Fruit fly (Drosophila melanogaster) whole organism, wandering third instar larva: ENCODE data around the gene dj-1beta.

Experiments
- Abd-B ChIP-seq: fragments of >200 bp; optimal IDR thresholded peaks from 2 replicates; lab custom pipeline; 2017; ENCODE audit warnings: missing biosample characterization, missing genetic modification characterization
- CG32264 ChIP-seq: fragments of 200-800 bp; sonication (Bioruptor generic); optimal IDR thresholded peaks from 2 replicates; lab custom pipeline; 2016; ENCODE audit warnings: missing biosample characterization, missing genetic modification characterization
- CG9705 ChIP-seq: fragments of 200-800 bp; sonication (Bioruptor generic); optimal IDR thresholded peaks from 2 replicates; lab custom pipeline; 2018; ENCODE audit warnings: missing biosample characterization, mild to moderate bottlenecking, missing genetic modification characterization
- CrebA ChIP-seq: fragments of 200-800 bp; sonication (Bioruptor generic); optimal IDR thresholded peaks from 2 replicates; lab custom pipeline; 2016; ENCODE audit warnings: missing biosample characterization, mild to moderate bottlenecking, missing genetic modification characterization, borderline replicate concordance
- Dfd ChIP-seq: fragments of >200 bp; optimal IDR thresholded peaks from 2 replicates; lab custom pipeline; 2017; ENCODE audit warnings: missing biosample characterization, missing genetic modification characterization
- Dif ChIP-seq: fragments of 200-275, 200-300 bp; sonication (Bioruptor generic); optimal IDR thresholded peaks from 2 replicates; lab custom pipeline; 2018; ENCODE audit warnings: missing biosample characterization, missing genetic modification characterization; ENCODE audit not compliant: partially characterized antibody
- GATAd ChIP-seq: sonication (Bioruptor generic); optimal IDR thresholded peaks from 2 replicates; lab custom pipeline; 2016; ENCODE audit warnings: missing biosample characterization, missing genetic modification characterization
- HLH106 ChIP-seq: fragments of 200-800 bp; optimal IDR thresholded peaks from 3 replicates; lab custom pipeline; 2019; ENCODE audit warnings: missing biosample characterization, mild to moderate bottlenecking, missing genetic modification characterization, moderate library complexity
- Hnf4 ChIP-seq: fragments of 200-800 bp; sonication (Bioruptor generic); optimal IDR thresholded peaks from 2 replicates; lab custom pipeline; 2016; ENCODE audit warnings: missing biosample characterization, mild to moderate bottlenecking, missing genetic modification characterization
- Hr78 ChIP-seq: fragments of >200 bp; optimal IDR thresholded peaks from 2 replicates; lab custom pipeline; 2017; ENCODE audit warnings: missing biosample characterization, missing genetic modification characterization
- Hr83 ChIP-seq: fragments of 200-300 bp; sonication (Bioruptor generic); optimal IDR thresholded peaks from 2 replicates; lab custom pipeline; 2016; ENCODE audit warnings: missing biosample characterization, mild to moderate bottlenecking, missing genetic modification characterization, moderate library complexity; ENCODE audit not compliant: poor library complexity, severe bottlenecking
- Jra ChIP-seq: sonication (Bioruptor generic); optimal IDR thresholded peaks from 2 replicates; lab custom pipeline; 2016; ENCODE audit warnings: missing biosample characterization, missing genetic modification characterization
- Mio ChIP-seq: sonication (Bioruptor generic); optimal IDR thresholded peaks from 2 replicates; lab custom pipeline; 2016; ENCODE audit warnings: missing biosample characterization, missing genetic modification characterization
- Myc ChIP-seq: fragments of >200 bp; optimal IDR thresholded peaks from 2 replicates; lab custom pipeline; 2017
- N ChIP-seq: fragments of >200 bp; optimal IDR thresholded peaks from 2 replicates; lab custom pipeline; 2018; ENCODE audit warnings: missing biosample characterization, missing external identifiers, missing genetic modification characterization
- OdsH ChIP-seq: fragments of 200-800 bp; sonication (Bioruptor generic); optimal IDR thresholded peaks from 2 replicates; lab custom pipeline; 2016; ENCODE audit warnings: missing biosample characterization, mild to moderate bottlenecking, missing genetic modification characterization
- Rel ChIP-seq, 2 experiments: fragments of 200-800 bp; sonication (Bioruptor generic) in 1 of 2; optimal IDR thresholded peaks; 2 replicates in 1 of 2; 3 replicates in 1 of 2; lab custom pipeline; 2016 to 2019; ENCODE audit warnings: mild to moderate bottlenecking in 2 of 2, missing biosample characterization in 2 of 2, missing genetic modification characterization in 2 of 2, moderate library complexity in 1 of 2
- Sp1 ChIP-seq: fragments of 200-800 bp; sonication (Bioruptor generic); optimal IDR thresholded peaks from 3 replicates; lab custom pipeline; 2019; ENCODE audit warnings: missing biosample characterization, mild to moderate bottlenecking, missing genetic modification characterization, moderate library complexity
- Vsx2 ChIP-seq: fragments of 200-300, 225-300 bp; sonication (Bioruptor generic); optimal IDR thresholded peaks from 2 replicates; lab custom pipeline; 2018; ENCODE audit warnings: missing biosample characterization, missing genetic modification characterization; ENCODE audit not compliant: partially characterized antibody
- br ChIP-seq: fragments of 200-800 bp; sonication (Bioruptor generic); optimal IDR thresholded peaks from 2 replicates; lab custom pipeline; 2016; ENCODE audit warnings: missing biosample characterization, missing genetic modification characterization
- brk ChIP-seq: fragments of 200-800 bp; sonication (Bioruptor generic); optimal IDR thresholded peaks from 2 replicates; lab custom pipeline; 2016; ENCODE audit warnings: missing biosample characterization, mild to moderate bottlenecking, missing genetic modification characterization
- dl ChIP-seq, 2 experiments: fragments of 175-275, 200-275 bp in 1 of 2; fragments of 200-275 bp in 1 of 2; sonication (Bioruptor generic); optimal IDR thresholded peaks; lab custom pipeline; 2018; ENCODE audit warnings: mild to moderate bottlenecking in 2 of 2, missing biosample characterization in 2 of 2, missing genetic modification characterization in 2 of 2, moderate library complexity in 2 of 2; ENCODE audit not compliant: partially characterized antibody in 2 of 2, insufficient read depth in 1 of 2
- dmrt93B ChIP-seq: fragments of 200-800 bp; sonication (Bioruptor generic); optimal IDR thresholded peaks from 2 replicates; lab custom pipeline; 2018; ENCODE audit warnings: missing biosample characterization, mild to moderate bottlenecking, missing genetic modification characterization
- dsf ChIP-seq: sonication (Bioruptor generic); optimal IDR thresholded peaks from 2 replicates; lab custom pipeline; 2016; ENCODE audit warnings: missing biosample characterization, missing genetic modification characterization, borderline replicate concordance
- ey ChIP-seq: fragments of 200-800 bp; sonication (Bioruptor generic); optimal IDR thresholded peaks from 2 replicates; lab custom pipeline; 2016; ENCODE audit warnings: missing biosample characterization, missing genetic modification characterization
- foxo ChIP-seq, 2 experiments: fragments of 200-800 bp; sonication (Bioruptor generic); optimal IDR thresholded peaks; 2 replicates in 1 of 2; 3 replicates in 1 of 2; lab custom pipeline; 2016 to 2017; ENCODE audit warnings: missing biosample characterization in 2 of 2, missing genetic modification characterization in 2 of 2
- fru ChIP-seq: fragments of 200-800 bp; sonication (Bioruptor generic); optimal IDR thresholded peaks from 3 replicates; lab custom pipeline; 2016; ENCODE audit warnings: missing biosample characterization, mild to moderate bottlenecking, missing genetic modification characterization
- h ChIP-seq: fragments of 200-800 bp; sonication (Bioruptor generic); optimal IDR thresholded peaks from 3 replicates; lab custom pipeline; 2016; ENCODE audit warnings: missing biosample characterization, mild to moderate bottlenecking, missing genetic modification characterization
- jim ChIP-seq: fragments of 175-275, 200-325 bp; sonication (Bioruptor generic); optimal IDR thresholded peaks from 2 replicates; lab custom pipeline; 2016; ENCODE audit warnings: missing biosample characterization, mild to moderate bottlenecking, missing genetic modification characterization
- lola ChIP-seq: fragments of >200 bp; optimal IDR thresholded peaks from 2 replicates; lab custom pipeline; 2017; ENCODE audit warnings: missing biosample characterization, missing genetic modification characterization
- pan ChIP-seq: fragments of >200 bp; optimal IDR thresholded peaks from 2 replicates; lab custom pipeline; 2017
- psq ChIP-seq: fragments of 200-800 bp; sonication (Bioruptor generic); optimal IDR thresholded peaks from 3 replicates; lab custom pipeline; 2017; ENCODE audit warnings: missing biosample characterization, mild to moderate bottlenecking, missing genetic modification characterization, moderate library complexity
- rgr ChIP-seq: fragments of 200-800 bp; sonication (Bioruptor generic); optimal IDR thresholded peaks from 3 replicates; lab custom pipeline; 2016; ENCODE audit warnings: missing biosample characterization, mild to moderate bottlenecking, missing genetic modification characterization
- sage ChIP-seq: fragments of 200-800 bp; sonication (Bioruptor generic); optimal IDR thresholded peaks from 2 replicates; lab custom pipeline; 2016; ENCODE audit warnings: missing biosample characterization, mild to moderate bottlenecking, missing genetic modification characterization
- sv ChIP-seq: fragments of 200-800 bp; sonication (Bioruptor generic); optimal IDR thresholded peaks from 3 replicates; lab custom pipeline; 2016; ENCODE audit warnings: missing biosample characterization, missing genetic modification characterization
- tai ChIP-seq: sonication (Bioruptor generic); optimal IDR thresholded peaks from 2 replicates; lab custom pipeline; 2016; ENCODE audit warnings: missing biosample characterization, missing genetic modification characterization
- usp ChIP-seq: fragments of >200 bp; optimal IDR thresholded peaks from 2 replicates; lab custom pipeline; 2017; ENCODE audit warnings: missing biosample characterization, missing genetic modification characterization
- woc ChIP-seq: sonication (Bioruptor generic); optimal IDR thresholded peaks from 2 replicates; lab custom pipeline; 2016; ENCODE audit warnings: missing biosample characterization, mild to moderate bottlenecking, missing genetic modification characterization

dj-1beta gene

DNA sequence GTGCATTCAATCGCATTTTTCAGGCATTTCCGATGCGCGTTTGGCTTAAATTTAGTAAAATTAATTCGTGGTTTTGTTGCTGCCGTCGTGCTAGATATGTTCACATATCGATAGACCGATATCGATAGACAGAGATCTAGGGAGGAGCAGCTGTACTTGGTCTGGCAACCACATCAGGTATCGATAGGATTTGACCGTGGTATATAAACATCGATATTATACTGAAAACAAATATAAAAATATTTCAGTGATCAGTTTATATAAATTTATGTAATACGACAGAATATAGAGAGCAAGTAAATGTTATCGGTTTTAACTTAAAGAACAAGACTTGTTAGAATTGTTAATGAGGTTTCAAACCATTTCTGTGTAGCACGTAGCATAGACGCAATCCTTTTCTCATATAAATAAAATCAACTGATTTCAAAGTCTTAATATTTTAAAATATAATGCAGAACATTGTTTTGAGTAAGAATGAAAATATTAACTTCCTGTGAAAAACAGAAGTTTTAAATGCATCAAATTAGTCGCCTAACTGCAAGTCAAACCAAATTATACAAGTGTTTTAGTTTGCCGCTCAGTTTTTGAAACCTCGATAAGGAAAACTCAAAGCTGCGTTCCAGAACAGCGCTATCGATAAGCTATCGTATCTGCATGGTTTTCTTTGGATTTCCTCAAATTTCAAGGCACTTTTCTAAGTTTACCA, at the start of gene dj-1beta, which contains the start of gene wts:
TSS of gene dj-1beta (plus strand) at position 628 of the 706 bp plus-strand sequence.
TSS of gene wts (minus strand) at position 130 of the 706 bp plus-strand sequence.
- TF ChIP-seq Hr83 (GFP tag; lab: Kevin White, UChicago) (peak; percentile 2), brk (peak; percentile 11), Hnf4 (peak; percentile 9), jim (GFP tag; lab: Kevin White, UChicago) (no peak), tai (peak; percentile 40)

DNA sequence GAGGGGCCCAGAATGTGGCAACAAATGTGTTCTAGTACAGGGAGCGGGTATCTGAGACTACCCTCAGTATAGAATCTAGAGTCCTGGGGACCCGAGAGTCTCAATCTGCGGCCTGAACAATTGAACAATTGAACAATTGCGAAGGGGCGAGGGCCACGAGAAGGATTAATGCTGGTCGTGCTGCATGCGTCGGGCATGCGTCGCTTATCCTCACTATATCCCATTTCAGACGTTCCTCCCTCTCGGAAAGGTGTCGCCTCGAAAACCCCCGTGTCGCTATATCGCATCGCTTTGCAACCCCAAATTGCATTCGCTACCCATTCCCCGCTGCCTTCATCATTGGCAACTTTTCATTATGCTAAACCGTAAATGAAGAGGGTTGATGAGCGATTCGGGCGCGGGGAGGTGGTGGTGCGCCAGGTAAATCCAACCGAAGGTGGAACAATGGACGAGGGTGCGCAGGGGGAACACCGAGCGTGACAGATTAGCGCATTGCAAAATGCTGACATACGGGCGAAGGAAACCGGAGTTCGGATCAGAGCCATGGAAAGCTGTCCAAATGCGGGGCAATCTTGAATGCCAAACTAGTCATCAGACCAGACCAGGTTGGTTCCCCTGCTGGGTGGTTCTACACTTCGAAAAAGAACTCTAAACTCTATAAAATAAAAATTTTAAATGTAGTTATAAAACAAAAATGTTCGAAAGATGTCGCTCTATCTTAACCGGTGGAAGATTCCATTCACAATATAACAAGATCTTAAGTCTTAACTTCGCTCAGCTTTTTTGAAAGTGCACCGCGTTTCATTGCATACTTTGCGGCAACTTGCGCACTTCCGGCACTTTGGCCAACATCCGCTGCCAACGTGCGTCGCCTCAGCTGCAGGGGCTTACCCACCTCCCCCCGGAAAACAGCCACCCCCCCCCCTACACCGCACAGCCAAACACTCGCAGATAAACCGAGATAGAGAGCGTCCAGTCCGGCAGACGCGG, 47.9 kb upstream of the dj-1beta start:
- TF ChIP-seq Hr83 (GFP tag; lab: Kevin White, UChicago), result no peak
- TF ChIP-seq foxo (GFP tag; optimal IDR thresholded peaks at IDR 0.05; lab: Kevin White, UChicago), result peak in 1 of 2 experiments; percentile 1

DNA sequence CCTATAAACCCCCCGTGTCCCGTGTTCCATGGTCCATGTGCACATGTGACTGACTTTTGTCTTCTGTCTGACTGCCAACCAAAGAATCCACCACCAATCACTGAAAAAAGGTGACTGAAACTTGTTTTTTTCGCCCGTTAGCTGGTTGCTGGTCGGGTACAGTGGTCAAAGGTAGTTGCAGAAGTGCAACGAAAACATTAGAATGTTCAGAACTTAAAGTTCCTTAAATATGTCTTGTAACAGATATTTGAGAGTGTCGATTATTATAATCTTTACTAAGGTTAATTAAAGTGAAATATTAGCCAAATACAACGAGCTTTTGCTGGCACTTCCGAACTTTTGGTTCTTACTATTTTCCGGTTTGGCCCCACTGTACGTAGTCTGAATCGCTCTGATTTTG, 45.8 kb upstream of the dj-1beta start:
- peak; percentile 60 for TF ChIP-seq br (GFP tag; lab: Kevin White, UChicago)
- no peak for TF ChIP-seq pan
- TF ChIP-seq brk, result no peak
- TF ChIP-seq Vsx2 (GFP tag; lab: Kevin White, UChicago), result no peak
- TF ChIP-seq foxo (GFP tag; optimal IDR thresholded peaks at IDR 0.05; lab: Kevin White, UChicago), result peak in 1 of 2 experiments; percentile 72
- TF ChIP-seq Jra, result no peak
- TF ChIP-seq rgr (GFP tag; lab: Kevin White, UChicago), result peak; percentile 48
- TF ChIP-seq sv (GFP tag; lab: Kevin White, UChicago), result no peak
- peak; percentile 39 for TF ChIP-seq psq
- TF ChIP-seq Hr78 (GFP tag; lab: Kevin White, UChicago), result no peak
- no peak for TF ChIP-seq usp (GFP tag; lab: Kevin White, UChicago)
- no peak for TF ChIP-seq GATAd
- TF ChIP-seq Myc (lab: Kevin White, UChicago), result no peak
- TF ChIP-seq Dif, result no peak
- TF ChIP-seq HLH106 (tag; lab: Kevin White, UChicago), result peak; percentile 52
- no peak for TF ChIP-seq Hr83 (GFP tag; lab: Kevin White, UChicago)
- TF ChIP-seq sage (GFP tag; lab: Kevin White, UChicago), result peak; percentile 32
- no peak for TF ChIP-seq CG32264 (GFP tag; lab: Kevin White, UChicago)
- peak; percentile 22 for TF ChIP-seq dmrt93B (GFP tag; lab: Kevin White, UChicago)
- TF ChIP-seq tai, result no peak
- no peak for TF ChIP-seq N (GFP tag; lab: Kevin White, UChicago)
- TF ChIP-seq woc (GFP tag; lab: Kevin White, UChicago), result peak; percentile 66
- peak; percentile 58 for TF ChIP-seq ey (GFP tag; lab: Kevin White, UChicago)
- TF ChIP-seq lola (GFP tag; lab: Kevin White, UChicago), result no peak
- no peak for TF ChIP-seq Dfd (GFP tag; lab: Kevin White, UChicago)
- TF ChIP-seq Mio (GFP tag; lab: Kevin White, UChicago), result no peak
- peak; percentile 38 for TF ChIP-seq Sp1 (GFP tag; lab: Kevin White, UChicago)
- TF ChIP-seq dsf (GFP tag; lab: Kevin White, UChicago), result no peak
- no peak for TF ChIP-seq CrebA
- TF ChIP-seq fru, result peak; percentile 73
- no peak for TF ChIP-seq Rel (GFP tag; optimal IDR thresholded peaks at IDR 0.05; lab: Kevin White, UChicago)
- TF ChIP-seq Rel (tag; optimal IDR thresholded peaks at IDR 0.05; lab: Kevin White, UChicago), result no peak
- TF ChIP-seq CG9705 (GFP tag; lab: Kevin White, UChicago), result no peak
- TF ChIP-seq Abd-B (GFP tag; lab: Kevin White, UChicago), result no peak
- TF ChIP-seq h (GFP tag; lab: Kevin White, UChicago), result peak; percentile 70
- TF ChIP-seq jim (GFP tag; lab: Kevin White, UChicago), result no peak
- peak; percentile 17 for TF ChIP-seq Hnf4
- no peak for TF ChIP-seq dl (GFP tag; optimal IDR thresholded peaks at IDR 0.05; lab: Kevin White, UChicago; ENCODE audit: insufficient read depth in 1 of 2, partially characterized antibody in 2 of 2)
- TF ChIP-seq OdsH (GFP tag; lab: Kevin White, UChicago), result peak; percentile 37
